Fruit fly (Drosophila melanogaster) whole organism, prepupa: ENCODE measurements around the gene GILT2.

ENCODE experiments used
- Blimp-1 ChIP-seq: fragments of 200-800 bp; sonication (Bioruptor generic); optimal IDR thresholded peaks from 3 replicates; lab custom pipeline; 2017; ENCODE audit warnings: missing biosample characterization, missing genetic modification characterization, mild to moderate bottlenecking, moderate library complexity, missing genetic modification reagents
- CG10669 ChIP-seq: fragments of 200-800 bp; sonication (Bioruptor generic); optimal IDR thresholded peaks from 3 replicates; lab custom pipeline; 2018; ENCODE audit warnings: missing biosample characterization, mild to moderate bottlenecking, missing genetic modification characterization, moderate library complexity
- CG11294 ChIP-seq: fragments of 200-800 bp; sonication (Bioruptor generic); IDR thresholded peaks from 2 replicates; pipeline ENCODE4 v1.3.6; 2022; ENCODE audit warnings: missing biosample characterization, missing genetic modification characterization
- CG11902 ChIP-seq: fragments of 200-800 bp; sonication (Bioruptor generic); optimal IDR thresholded peaks from 3 replicates; lab custom pipeline; 2016; ENCODE audit warnings: missing biosample characterization, missing genetic modification characterization
- CG15336 ChIP-seq: fragments of 200-800 bp; sonication (Bioruptor generic); IDR thresholded peaks from 2 replicates; pipeline ENCODE4 v1.3.6; 2022; ENCODE audit warnings: missing biosample characterization, missing genetic modification characterization
- CG1621 ChIP-seq: fragments of 200-800 bp; sonication (Bioruptor generic); optimal IDR thresholded peaks from 3 replicates; lab custom pipeline; 2018; ENCODE audit warnings: missing biosample characterization, mild to moderate bottlenecking, missing genetic modification characterization
- CG16779 ChIP-seq: fragments of 200-800 bp; sonication (Bioruptor generic); optimal IDR thresholded peaks from 3 replicates; lab custom pipeline; 2017; ENCODE audit warnings: missing biosample characterization, mild to moderate bottlenecking, missing genetic modification characterization
- CG3032 ChIP-seq: fragments of 200-800 bp; optimal IDR thresholded peaks from 2 replicates; lab custom pipeline; 2019; ENCODE audit warnings: missing biosample characterization, mild to moderate bottlenecking, missing genetic modification characterization, moderate library complexity
- CG31627 ChIP-seq: fragments of 200-800 bp; sonication (Bioruptor generic); optimal IDR thresholded peaks from 3 replicates; lab custom pipeline; 2016; ENCODE audit warnings: missing biosample characterization, missing genetic modification characterization
- CG34406 ChIP-seq: fragments of 200-800 bp; sonication (Bioruptor generic); optimal IDR thresholded peaks from 3 replicates; lab custom pipeline; 2016; ENCODE audit warnings: missing biosample characterization, missing genetic modification characterization
- CG3919 ChIP-seq: fragments of 200-800 bp; sonication (Bioruptor generic); optimal IDR thresholded peaks from 3 replicates; lab custom pipeline; 2016; ENCODE audit warnings: missing biosample characterization, missing genetic modification characterization
- CG4318 ChIP-seq: fragments of 200-800 bp; sonication (Bioruptor generic); optimal IDR thresholded peaks from 3 replicates; lab custom pipeline; 2017; ENCODE audit warnings: missing biosample characterization, mild to moderate bottlenecking, missing genetic modification characterization
- CG6163 ChIP-seq: fragments of 200-800 bp; sonication (Bioruptor generic); IDR thresholded peaks from 3 replicates; pipeline ENCODE4 v1.3.6; 2022; ENCODE audit warnings: missing biosample characterization, missing genetic modification characterization
- CG6276 ChIP-seq: fragments of 200-800 bp; sonication (Bioruptor generic); optimal IDR thresholded peaks from 2 replicates; lab custom pipeline; 2017; ENCODE audit warnings: missing biosample characterization, mild to moderate bottlenecking, missing genetic modification characterization
- CG6792 ChIP-seq: fragments of 200-800 bp; sonication (Bioruptor generic); optimal IDR thresholded peaks from 3 replicates; lab custom pipeline; 2016; ENCODE audit warnings: missing biosample characterization, missing genetic modification characterization
- CG6808 ChIP-seq: fragments of 200-800 bp; sonication (Bioruptor generic); optimal IDR thresholded peaks from 3 replicates; lab custom pipeline; 2017; ENCODE audit warnings: missing biosample characterization, missing genetic modification characterization, mild to moderate bottlenecking, moderate library complexity, missing genetic modification reagents
- CG6854 ChIP-seq: fragments of 200-800 bp; sonication (Bioruptor generic); optimal IDR thresholded peaks from 2 replicates; lab custom pipeline; 2017; ENCODE audit warnings: missing biosample characterization, mild to moderate bottlenecking, missing genetic modification characterization
- CG7368 ChIP-seq: fragments of 200-800 bp; sonication (Bioruptor generic); optimal IDR thresholded peaks from 3 replicates; lab custom pipeline; 2016; ENCODE audit warnings: missing biosample characterization, missing genetic modification characterization
- CG8319 ChIP-seq: fragments of 200-800 bp; sonication (Bioruptor generic); optimal IDR thresholded peaks from 3 replicates; lab custom pipeline; 2016; ENCODE audit warnings: missing biosample characterization, missing genetic modification characterization
- CG8632 ChIP-seq: fragments of 200-800 bp; sonication (Bioruptor generic); optimal IDR thresholded peaks from 3 replicates; lab custom pipeline; 2016; ENCODE audit warnings: missing biosample characterization, missing genetic modification characterization
- CG9139 ChIP-seq: fragments of 200-800 bp; sonication (Bioruptor generic); optimal IDR thresholded peaks from 3 replicates; lab custom pipeline; 2017; ENCODE audit warnings: missing biosample characterization, mild to moderate bottlenecking, missing genetic modification characterization
- Eip75B ChIP-seq: fragments of 200-800 bp; sonication (Bioruptor generic); optimal IDR thresholded peaks from 3 replicates; lab custom pipeline; 2016; ENCODE audit warnings: missing biosample characterization, missing genetic modification characterization
- Eip78C ChIP-seq: fragments of 200-800 bp; sonication (Bioruptor generic); peaks from one replicate; lab custom pipeline; 2016; ENCODE audit warnings: missing biosample characterization, missing genetic modification characterization
- Eip93F ChIP-seq: fragments of 200-800 bp; sonication (Bioruptor generic); optimal IDR thresholded peaks from 2 replicates; lab custom pipeline; 2016; ENCODE audit warnings: missing biosample characterization, mild to moderate bottlenecking, missing genetic modification characterization
- Ets21C ChIP-seq: fragments of 200-800 bp; sonication (Bioruptor generic); optimal IDR thresholded peaks from 3 replicates; lab custom pipeline; 2016; ENCODE audit warnings: missing biosample characterization, missing genetic modification characterization
- Ets96B ChIP-seq: fragments of 200-800 bp; optimal IDR thresholded peaks from 2 replicates; lab custom pipeline; 2019; ENCODE audit warnings: missing biosample characterization, mild to moderate bottlenecking, missing genetic modification characterization, moderate library complexity
- Hr39 ChIP-seq: fragments of 200-800 bp; sonication (Bioruptor generic); optimal IDR thresholded peaks from 2 replicates; lab custom pipeline; 2016; ENCODE audit warnings: missing biosample characterization, missing genetic modification characterization
- Hr4 ChIP-seq: fragments of 200-800 bp; sonication (Bioruptor generic); optimal IDR thresholded peaks from 3 replicates; lab custom pipeline; 2016; ENCODE audit warnings: missing biosample characterization, missing genetic modification characterization
- Met ChIP-seq: fragments of 200-800 bp; sonication (Bioruptor generic); optimal IDR thresholded peaks from 3 replicates; lab custom pipeline; 2016; ENCODE audit warnings: missing biosample characterization, missing genetic modification characterization
- Smox ChIP-seq: fragments of 200-800 bp; sonication (Bioruptor generic); optimal IDR thresholded peaks from 3 replicates; lab custom pipeline; 2016; ENCODE audit warnings: missing biosample characterization, missing genetic modification characterization
- Sox102F ChIP-seq: fragments of 200-800 bp; sonication (Bioruptor generic); optimal IDR thresholded peaks from 2 replicates; lab custom pipeline; 2016; ENCODE audit warnings: missing biosample characterization, mild to moderate bottlenecking, missing genetic modification characterization
- Sox15 ChIP-seq: fragments of 200-800 bp; sonication (Bioruptor generic); optimal IDR thresholded peaks from 3 replicates; lab custom pipeline; 2016; ENCODE audit warnings: missing biosample characterization, missing genetic modification characterization
- achi ChIP-seq: fragments of 200-800 bp; sonication (Bioruptor generic); optimal IDR thresholded peaks from 3 replicates; lab custom pipeline; 2016; ENCODE audit warnings: missing biosample characterization, missing genetic modification characterization
- acj6 ChIP-seq: fragments of 200-800 bp; sonication (Bioruptor generic); optimal IDR thresholded peaks from 3 replicates; lab custom pipeline; 2016; ENCODE audit warnings: missing biosample characterization, missing genetic modification characterization
- cyc ChIP-seq: fragments of 200-800 bp; sonication (Bioruptor generic); optimal IDR thresholded peaks from 3 replicates; lab custom pipeline; 2016; ENCODE audit warnings: missing biosample characterization, missing genetic modification characterization
- dac ChIP-seq: fragments of 200-800 bp; sonication (Bioruptor generic); optimal IDR thresholded peaks from 2 replicates; lab custom pipeline; 2017; ENCODE audit warnings: missing biosample characterization, mild to moderate bottlenecking, missing genetic modification characterization
- dsx ChIP-seq: fragments of 200-800 bp; optimal IDR thresholded peaks from 3 replicates; lab custom pipeline; 2019; ENCODE audit warnings: missing biosample characterization, mild to moderate bottlenecking, missing genetic modification characterization, moderate library complexity; ENCODE audit not compliant: poor library complexity, severe bottlenecking
- esn ChIP-seq: fragments of 200-800 bp; sonication (Bioruptor generic); optimal IDR thresholded peaks from 2 replicates; lab custom pipeline; 2016; ENCODE audit warnings: missing biosample characterization, mild to moderate bottlenecking, missing genetic modification characterization, moderate library complexity
- fd85E ChIP-seq: fragments of 200-800 bp; sonication (Bioruptor generic); optimal IDR thresholded peaks from 3 replicates; lab custom pipeline; 2016; ENCODE audit warnings: missing biosample characterization, missing genetic modification characterization
- fkh ChIP-seq: fragments of 200-800 bp; sonication (Bioruptor generic); optimal IDR thresholded peaks from 3 replicates; lab custom pipeline; 2017; ENCODE audit warnings: missing biosample characterization, mild to moderate bottlenecking, missing genetic modification characterization, moderate library complexity
- lz ChIP-seq: fragments of 200-800 bp; sonication (Bioruptor generic); optimal IDR thresholded peaks from 3 replicates; lab custom pipeline; 2016; ENCODE audit warnings: missing biosample characterization, missing genetic modification characterization
- net ChIP-seq: fragments of 200-800 bp; sonication (Bioruptor generic); optimal IDR thresholded peaks from 3 replicates; lab custom pipeline; 2016; ENCODE audit warnings: missing biosample characterization, missing genetic modification characterization
- salr ChIP-seq, 2 experiments: fragments of 200-800 bp; sonication (Bioruptor generic); optimal IDR thresholded peaks; 3 replicates each; lab custom pipeline; 2016 to 2018; ENCODE audit warnings: missing biosample characterization in 2 of 2, missing genetic modification characterization in 2 of 2, mild to moderate bottlenecking in 1 of 2
- spab ChIP-seq: fragments of 200-800 bp; sonication (Bioruptor generic); optimal IDR thresholded peaks from 2 replicates; lab custom pipeline; 2017; ENCODE audit warnings: missing biosample characterization, mild to moderate bottlenecking, missing genetic modification characterization, missing genetic modification reagents
- svp ChIP-seq: fragments of 200-800 bp; sonication (Bioruptor generic); peaks from one replicate; lab custom pipeline; 2016; ENCODE audit warnings: missing biosample characterization, missing genetic modification characterization
- topi ChIP-seq: fragments of 200-800 bp; sonication (Bioruptor generic); optimal IDR thresholded peaks from 3 replicates; lab custom pipeline; 2016; ENCODE audit warnings: missing biosample characterization, missing genetic modification characterization
- vri ChIP-seq: fragments of 200-800 bp; sonication (Bioruptor generic); optimal IDR thresholded peaks from 3 replicates; lab custom pipeline; 2016; ENCODE audit warnings: missing biosample characterization, mild to moderate bottlenecking, missing genetic modification characterization

GILT2 gene

DNA sequence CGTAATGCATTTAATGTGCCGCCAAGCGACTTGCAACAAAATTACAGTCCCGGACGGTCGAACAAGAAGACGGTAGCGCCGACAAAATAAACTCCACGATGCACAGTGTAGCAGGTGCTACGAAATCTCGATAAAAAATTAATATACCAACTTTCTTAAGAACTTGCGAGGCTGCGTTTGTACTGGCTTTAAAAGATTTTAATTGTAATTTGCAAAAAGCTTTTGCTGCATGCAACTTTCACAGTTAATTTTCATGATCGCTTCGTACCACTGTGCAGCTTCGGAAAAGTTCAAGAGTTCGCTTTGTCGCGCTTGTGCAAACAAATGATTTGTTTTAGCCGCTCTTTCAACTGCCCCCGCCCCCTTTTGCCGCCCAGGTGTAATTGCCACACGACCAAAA lies 32.5 kb upstream of the GILT2 start (continued):
- TF ChIP-seq Ets21C (GFP tag; lab: Kevin White, UChicago) (peak; percentile 68), CG3032 (peak; percentile 46), dac (GFP tag; lab: Kevin White, UChicago) (peak; percentile 79), cyc (GFP tag; lab: Kevin White, UChicago) (peak; percentile 72), Smox (GFP tag; lab: Kevin White, UChicago) (peak; percentile 66), lz (peak; percentile 65), Met (GFP tag; lab: Kevin White, UChicago) (peak; percentile 73), CG4318 (GFP tag; lab: Kevin White, UChicago) (peak; percentile 85), esn (GFP tag; lab: Kevin White, UChicago) (peak; percentile 70), topi (GFP tag; lab: Kevin White, UChicago) (peak; percentile 74), svp (GFP tag; lab: Kevin White, UChicago) (peak; percentile 89), dsx (peak; percentile 48), CG11902 (GFP tag; lab: Kevin White, UChicago) (peak; percentile 67), CG1621 (peak; percentile 49), CG10669 (GFP tag; lab: Kevin White, UChicago) (peak; percentile 68), fd85E (GFP tag; lab: Kevin White, UChicago) (no peak), CG34406 (GFP tag; lab: Kevin White, UChicago) (peak; percentile 68), CG9139 (no peak), CG6163 (GFP tag; lab: Robert Waterston, UW) (peak; percentile 92), salr (GFP tag; optimal IDR thresholded peaks at IDR 0.05; lab: Kevin White, UChicago) (peak; percentile 53 to 61), CG6808 (GFP tag; lab: Kevin White, UChicago) (peak; percentile 40), fkh (GFP tag; lab: Kevin White, UChicago) (no peak), CG6276 (GFP tag; lab: Kevin White, UChicago) (peak; percentile 88), Sox102F (GFP tag; lab: Kevin White, UChicago) (peak; percentile 73), CG11294 (GFP tag; lab: Robert Waterston, UW) (peak; percentile 79; the same call in 1 of the 2 replicates), Ets96B (tag; lab: Kevin White, UChicago) (peak; percentile 62), achi (GFP tag; lab: Kevin White, UChicago) (peak; percentile 80), CG7368 (GFP tag; lab: Kevin White, UChicago) (peak; percentile 67), Eip93F (GFP tag; lab: Kevin White, UChicago) (no peak), CG8319 (peak; percentile 63), CG16779 (tag; lab: Kevin White, UChicago) (peak; percentile 18), spab (GFP tag; lab: Kevin White, UChicago) (peak; percentile 56), CG3919 (GFP tag; lab: Kevin White, UChicago) (peak; percentile 87), CG6792 (GFP tag; lab: Kevin White, UChicago) (peak; percentile 65), CG15336 (GFP tag; lab: Robert Waterston, UW) (peak; percentile 94)

dm6 chr3R:23649831-23650230 lies 28.9 kb upstream of the GILT2 start:
- no peak for TF ChIP-seq Sox15 (GFP tag; lab: Kevin White, UChicago)
- TF ChIP-seq CG11902 (GFP tag; lab: Kevin White, UChicago) = no peak
- TF ChIP-seq Eip75B = no peak

dm6 chr3R:23652525-23653108 lies 26.1 kb upstream of the GILT2 start:
- TF ChIP-seq CG6792 (GFP tag; lab: Kevin White, UChicago) (peak; percentile 30), CG3919 (GFP tag; lab: Kevin White, UChicago) (peak; percentile 39), Blimp-1 (GFP tag; lab: Kevin White, UChicago) (no peak), CG4318 (GFP tag; lab: Kevin White, UChicago) (no peak), lz (no peak), net (GFP tag; lab: Kevin White, UChicago) (peak; percentile 4), CG8632 (GFP tag; lab: Kevin White, UChicago) (peak; percentile 34), Eip78C (GFP tag; lab: Kevin White, UChicago) (peak; percentile 67), CG31627 (GFP tag; lab: Kevin White, UChicago) (no peak), cyc (GFP tag; lab: Kevin White, UChicago) (no peak), dac (GFP tag; lab: Kevin White, UChicago) (no peak), vri (peak; percentile 90), Hr39 (GFP tag; lab: Kevin White, UChicago) (no peak), CG34406 (GFP tag; lab: Kevin White, UChicago) (peak; percentile 14), acj6 (no peak), Met (GFP tag; lab: Kevin White, UChicago) (peak; percentile 53), Sox102F (GFP tag; lab: Kevin White, UChicago) (peak; percentile 44), Hr4 (GFP tag; lab: Kevin White, UChicago) (no peak), salr (GFP tag; optimal IDR thresholded peaks at IDR 0.05; lab: Kevin White, UChicago) (no peak), Ets21C (GFP tag; lab: Kevin White, UChicago) (no peak), esn (GFP tag; lab: Kevin White, UChicago) (peak; percentile 44), CG6854 (GFP tag; lab: Kevin White, UChicago) (no peak)
